Fruit fly (Drosophila melanogaster) whole organism, embryonic: ENCODE data around the gene Cpr23B.

ENCODE experiments used
- Atf6 ChIP-seq: fragments of 200-800 bp; sonication (Bioruptor generic); IDR thresholded peaks from 2 replicates; pipeline ENCODE4 v1.3.6; 2022; ENCODE audit warnings: missing biosample characterization, missing genetic modification characterization
- BtbVII ChIP-seq: fragments of 200-800 bp; sonication (Bioruptor generic); optimal IDR thresholded peaks from 3 replicates; lab custom pipeline; 2017; ENCODE audit warnings: missing biosample characterization, mild to moderate bottlenecking, missing genetic modification characterization
- CG10267 ChIP-seq: fragments of 200-800 bp; sonication (Bioruptor generic); optimal IDR thresholded peaks from 2 replicates; lab custom pipeline; 2018; ENCODE audit warnings: missing biosample characterization, mild to moderate bottlenecking, missing genetic modification characterization, moderate library complexity
- CG12071 ChIP-seq: fragments of 200-800 bp; sonication (Bioruptor generic); optimal IDR thresholded peaks from 3 replicates; lab custom pipeline; 2018; ENCODE audit warnings: missing biosample characterization, mild to moderate bottlenecking, missing genetic modification characterization
- CG12744 ChIP-seq: fragments of 200-800 bp; sonication (Bioruptor generic); optimal IDR thresholded peaks from 2 replicates; lab custom pipeline; 2016; ENCODE audit warnings: missing biosample characterization, missing genetic modification characterization
- CG13775 ChIP-seq: fragments of 200-800 bp; sonication (Bioruptor generic); optimal IDR thresholded peaks from 3 replicates; lab custom pipeline; 2017; ENCODE audit warnings: missing biosample characterization, mild to moderate bottlenecking, missing genetic modification characterization
- CG14965 ChIP-seq: fragments of 200-800 bp; sonication (Bioruptor generic); optimal IDR thresholded peaks from 2 replicates; lab custom pipeline; 2016; ENCODE audit warnings: missing biosample characterization, missing genetic modification characterization, borderline replicate concordance
- CG15073 ChIP-seq: fragments of 200-800 bp; sonication (Bioruptor generic); optimal IDR thresholded peaks from 2 replicates; lab custom pipeline; 2016; ENCODE audit warnings: missing biosample characterization, missing genetic modification characterization
- CG15479 ChIP-seq: fragments of 200-800 bp; sonication (Bioruptor generic); optimal IDR thresholded peaks from 3 replicates; lab custom pipeline; 2019; ENCODE audit warnings: missing biosample characterization, mild to moderate bottlenecking, missing genetic modification characterization, moderate library complexity
- CG15601 ChIP-seq: fragments of 200-800 bp; sonication (Bioruptor generic); optimal IDR thresholded peaks from 3 replicates; lab custom pipeline; 2019; ENCODE audit warnings: missing biosample characterization, mild to moderate bottlenecking, missing genetic modification characterization, moderate library complexity
- CG15696 ChIP-seq: fragments of 200-800 bp; sonication (Bioruptor generic); optimal IDR thresholded peaks from 2 replicates; lab custom pipeline; 2019; ENCODE audit warnings: missing biosample characterization, mild to moderate bottlenecking, missing genetic modification characterization, moderate library complexity
- CG16863 ChIP-seq: fragments of 200-800 bp; sonication (Bioruptor generic); optimal IDR thresholded peaks from 3 replicates; lab custom pipeline; 2016; ENCODE audit warnings: missing biosample characterization, missing genetic modification characterization
- CG17912 ChIP-seq: fragments of 200-800 bp; sonication (Bioruptor generic); optimal IDR thresholded peaks from 2 replicates; lab custom pipeline; 2018; ENCODE audit warnings: missing biosample characterization, mild to moderate bottlenecking, missing genetic modification characterization
- CG31224 ChIP-seq: fragments of 200-800 bp; sonication (Bioruptor generic); IDR thresholded peaks from 2 replicates; pipeline ENCODE4 v1.3.6; 2022; ENCODE audit warnings: missing biosample characterization, missing genetic modification characterization
- CG31365 ChIP-seq: fragments of 200-800 bp; sonication (Bioruptor generic); optimal IDR thresholded peaks from 2 replicates; lab custom pipeline; 2018; ENCODE audit warnings: missing biosample characterization, mild to moderate bottlenecking, missing genetic modification characterization
- CG31441 ChIP-seq: fragments of 200-800 bp; sonication (Bioruptor generic); IDR thresholded peaks from 2 replicates; pipeline ENCODE4 v1.3.6; 2022; ENCODE audit warnings: missing biosample characterization, missing genetic modification characterization
- CG6854 ChIP-seq: fragments of 200-800 bp; sonication (Bioruptor generic); optimal IDR thresholded peaks from 3 replicates; lab custom pipeline; 2017; ENCODE audit warnings: missing biosample characterization, mild to moderate bottlenecking, missing genetic modification characterization
- CG7963 ChIP-seq: fragments of 200-800 bp; sonication (Bioruptor generic); IDR thresholded peaks from 3 replicates; pipeline ENCODE4 v1.3.6; 2022; ENCODE audit warnings: missing biosample characterization, missing genetic modification characterization; ENCODE audit not compliant: partially characterized antibody
- CHES-1-like ChIP-seq: fragments of 200-800 bp; sonication (Bioruptor generic); optimal IDR thresholded peaks from 2 replicates; lab custom pipeline; 2016; ENCODE audit warnings: missing biosample characterization, missing genetic modification characterization
- Dad ChIP-seq: fragments of 200-800 bp; sonication (Bioruptor generic); optimal IDR thresholded peaks from 3 replicates; lab custom pipeline; 2016; ENCODE audit warnings: missing biosample characterization, missing genetic modification characterization
- Dek ChIP-seq: fragments of 200-800 bp; sonication (Bioruptor generic); optimal IDR thresholded peaks from 3 replicates; lab custom pipeline; 2019; ENCODE audit warnings: missing biosample characterization, mild to moderate bottlenecking, missing genetic modification characterization, moderate library complexity
- ERR ChIP-seq: fragments of 200-800 bp; sonication (Bioruptor generic); optimal IDR thresholded peaks from 2 replicates; lab custom pipeline; 2016; ENCODE audit warnings: missing biosample characterization, missing genetic modification characterization
- Fer2 ChIP-seq: fragments of 200-800 bp; sonication (Bioruptor generic); optimal IDR thresholded peaks from 2 replicates; lab custom pipeline; 2018; ENCODE audit warnings: missing biosample characterization, mild to moderate bottlenecking, missing genetic modification characterization, moderate library complexity
- HLH54F ChIP-seq: fragments of 200-800 bp; sonication (Bioruptor generic); optimal IDR thresholded peaks from 3 replicates; lab custom pipeline; 2016; ENCODE audit warnings: missing biosample characterization, missing genetic modification characterization
- Mad ChIP-seq: fragments of 200-800 bp; sonication (Bioruptor generic); optimal IDR thresholded peaks from 2 replicates; lab custom pipeline; 2016; ENCODE audit warnings: missing biosample characterization, missing genetic modification characterization
- Nf-YC ChIP-seq: fragments of 200-800 bp; optimal IDR thresholded peaks from 3 replicates; lab custom pipeline; 2019; ENCODE audit warnings: missing biosample characterization, mild to moderate bottlenecking, missing genetic modification characterization, moderate library complexity
- NfI ChIP-seq: fragments of 200-800 bp; sonication (Bioruptor generic); optimal IDR thresholded peaks from 3 replicates; lab custom pipeline; 2018; ENCODE audit warnings: missing biosample characterization, mild to moderate bottlenecking, missing genetic modification characterization, moderate library complexity
- PHDP ChIP-seq: fragments of 200-800 bp; sonication (Bioruptor generic); optimal IDR thresholded peaks from 3 replicates; lab custom pipeline; 2018; ENCODE audit warnings: missing biosample characterization, mild to moderate bottlenecking, missing genetic modification characterization, moderate library complexity
- YL-1 ChIP-seq: fragments of 200-800 bp; sonication (Bioruptor generic); optimal IDR thresholded peaks from 3 replicates; lab custom pipeline; 2017; ENCODE audit warnings: missing biosample characterization, mild to moderate bottlenecking, missing genetic modification characterization
- al ChIP-seq: fragments of 200-800 bp; sonication (Bioruptor generic); IDR thresholded peaks from 2 replicates; pipeline ENCODE4 v1.3.6; 2022; ENCODE audit warnings: missing biosample characterization, missing genetic modification characterization
- aop ChIP-seq: fragments of 200-800 bp; sonication (Bioruptor generic); IDR thresholded peaks from 2 replicates; pipeline ENCODE4 v1.3.6; 2022; ENCODE audit warnings: missing biosample characterization, missing genetic modification characterization
- bowl ChIP-seq: fragments of 200-800 bp; sonication (Bioruptor generic); IDR thresholded peaks from 2 replicates; pipeline ENCODE4 v1.3.6; 2022; ENCODE audit warnings: missing biosample characterization, missing genetic modification characterization
- crp ChIP-seq, 2 experiments: fragments of 200-800 bp; sonication (Bioruptor generic); optimal IDR thresholded peaks; 2 replicates in 1 of 2; 3 replicates in 1 of 2; lab custom pipeline; 2017; ENCODE audit warnings: missing biosample characterization in 2 of 2, missing genetic modification characterization in 2 of 2, mild to moderate bottlenecking in 1 of 2, moderate library complexity in 1 of 2
- dmrt11E ChIP-seq: fragments of 200-800 bp; sonication (Bioruptor generic); optimal IDR thresholded peaks from 3 replicates; lab custom pipeline; 2018; ENCODE audit warnings: missing biosample characterization, mild to moderate bottlenecking, missing genetic modification characterization, moderate library complexity
- ems ChIP-seq: fragments of 200-800 bp; sonication (Bioruptor generic); optimal IDR thresholded peaks from 3 replicates; lab custom pipeline; 2016; ENCODE audit warnings: missing biosample characterization, missing genetic modification characterization
- eve ChIP-seq, 2 experiments: fragments of >200 bp; optimal IDR thresholded peaks; 2 replicates each; lab custom pipeline; 2017; ENCODE audit warnings: missing biosample characterization in 2 of 2, missing genetic modification characterization in 2 of 2
- gt ChIP-seq: fragments of 200-800 bp; sonication (Bioruptor generic); IDR thresholded peaks from 2 replicates; pipeline ENCODE4 v1.3.6; 2022; ENCODE audit warnings: missing biosample characterization, missing genetic modification characterization
- ham ChIP-seq: fragments of 200-800 bp; sonication (Bioruptor generic); IDR thresholded peaks from 2 replicates; pipeline ENCODE4 v1.3.6; 2022; ENCODE audit warnings: missing biosample characterization, missing genetic modification characterization
- insv ChIP-seq, 2 experiments: fragments of 200-800 bp; sonication (Bioruptor generic); optimal IDR thresholded peaks; 3 replicates each; lab custom pipeline; 2016 to 2018; ENCODE audit warnings: missing biosample characterization in 2 of 2, missing genetic modification characterization in 2 of 2
- lmd ChIP-seq: fragments of 200-800 bp; sonication (Bioruptor generic); IDR thresholded peaks from 2 replicates; pipeline ENCODE4 v1.3.6; 2022; ENCODE audit warnings: missing biosample characterization, missing genetic modification characterization
- mam ChIP-seq: fragments of 200-800 bp; sonication (Bioruptor generic); optimal IDR thresholded peaks from 3 replicates; lab custom pipeline; 2016; ENCODE audit warnings: missing biosample characterization, missing genetic modification characterization
- pum ChIP-seq: fragments of 200-800 bp; sonication (Bioruptor generic); optimal IDR thresholded peaks from 2 replicates; lab custom pipeline; 2016; ENCODE audit warnings: missing biosample characterization, missing genetic modification characterization
- pzg ChIP-seq: fragments of 200-800 bp; sonication (Bioruptor generic); optimal IDR thresholded peaks from 3 replicates; lab custom pipeline; 2018; ENCODE audit warnings: missing biosample characterization, mild to moderate bottlenecking, missing genetic modification characterization, moderate library complexity
- rib ChIP-seq: fragments of 200-800 bp; sonication (Bioruptor generic); IDR thresholded peaks from 2 replicates; pipeline ENCODE4 v1.3.6; 2022; ENCODE audit warnings: missing biosample characterization, missing genetic modification characterization
- salm ChIP-seq: fragments of 200-800 bp; sonication (Bioruptor generic); optimal IDR thresholded peaks from 2 replicates; lab custom pipeline; 2018; ENCODE audit warnings: missing biosample characterization, mild to moderate bottlenecking, missing genetic modification characterization
- slou ChIP-seq: fragments of 200-800 bp; sonication (Bioruptor generic); optimal IDR thresholded peaks from 3 replicates; lab custom pipeline; 2016; ENCODE audit warnings: missing biosample characterization, missing genetic modification characterization
- stwl ChIP-seq: fragments of 200-800 bp; sonication (Bioruptor generic); optimal IDR thresholded peaks from 3 replicates; lab custom pipeline; 2018; ENCODE audit warnings: missing biosample characterization, mild to moderate bottlenecking, missing genetic modification characterization, moderate library complexity
- toy ChIP-seq: fragments of 200-800 bp; sonication (Bioruptor generic); IDR thresholded peaks from 2 replicates; pipeline ENCODE4 v1.3.6; 2022; ENCODE audit warnings: missing biosample characterization, missing genetic modification characterization
- z ChIP-seq: fragments of 200-800 bp; sonication (Bioruptor generic); IDR thresholded peaks from 3 replicates; pipeline ENCODE4 v1.3.6; 2022; ENCODE audit warnings: missing biosample characterization, missing genetic modification characterization
- zfh2 ChIP-seq: fragments of 200-800 bp; sonication (Bioruptor generic); optimal IDR thresholded peaks from 2 replicates; lab custom pipeline; 2016; ENCODE audit warnings: missing biosample characterization, missing genetic modification characterization

Gene Cpr23B

DNA sequence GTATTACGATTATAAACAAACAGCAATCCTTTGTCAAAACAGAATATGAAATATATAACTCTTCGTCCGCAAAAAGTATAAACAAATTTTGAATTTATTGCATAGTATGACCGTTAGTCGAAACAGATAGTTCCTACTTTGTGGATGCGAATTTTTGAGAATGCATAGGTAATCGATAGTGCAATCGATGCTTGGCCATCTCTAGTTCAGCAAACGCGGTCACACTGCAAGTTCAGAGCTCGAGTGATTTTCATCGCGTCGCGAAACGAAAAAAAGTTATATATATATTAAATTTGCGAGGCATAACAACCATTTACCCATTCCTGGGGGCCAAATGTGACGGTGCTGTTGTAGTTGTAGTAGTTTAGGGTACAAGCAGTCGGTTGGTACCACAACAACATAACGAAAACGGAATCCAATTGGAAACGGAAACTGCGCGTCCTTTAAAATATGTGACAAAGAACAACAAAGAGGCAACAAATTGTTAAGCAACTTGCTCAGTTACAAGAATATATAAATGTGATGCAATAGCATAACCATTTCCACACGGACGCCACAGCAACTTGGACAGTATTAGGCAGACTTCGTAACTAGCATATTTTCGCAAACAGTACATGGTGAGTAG lies 18.9 kb downstream of the Cpr23B start, which contains the start of gene CG2991 (continued):
- peak; percentile 69 for TF ChIP-seq CG10267 (tag; lab: Kevin White, UChicago)
- TF ChIP-seq PHDP (tag; lab: Kevin White, UChicago), result peak; percentile 4
- TF ChIP-seq toy, result no peak
- peak in 1 of 2 experiments; percentile 97 for TF ChIP-seq insv (GFP tag; optimal IDR thresholded peaks at IDR 0.05; lab: Kevin White, UChicago)
- TF ChIP-seq CG31441, result peak; percentile 33; the same call in 1 of the 2 replicates
- no peak for TF ChIP-seq CG13775
- TF ChIP-seq HLH54F (GFP tag; lab: Kevin White, UChicago), result peak; percentile 16
- TF ChIP-seq Fer2 (tag; lab: Kevin White, UChicago), result no peak
- peak; percentile 84 for TF ChIP-seq stwl (tag; lab: Kevin White, UChicago)
- TF ChIP-seq ems (GFP tag; lab: Kevin White, UChicago), result no peak
- TF ChIP-seq CHES-1-like, result peak; percentile 45
- TF ChIP-seq eve (GFP tag; optimal IDR thresholded peaks at IDR 0.05; lab: Kevin White, UChicago), result no peak
- TF ChIP-seq pum, result no peak
- peak; percentile 3 for TF ChIP-seq CG31365
- TF ChIP-seq CG15601 (tag; lab: Kevin White, UChicago), result peak; percentile 35
- TF ChIP-seq CG14965 (GFP tag; lab: Kevin White, UChicago), result no peak
- TF ChIP-seq z (GFP tag; lab: Robert Waterston, UW), result 0 out of 3 replicates have a peak, but pooled peaks have one; percentile 29
- no peak for TF ChIP-seq CG15073
- peak; percentile 29 for TF ChIP-seq BtbVII (GFP tag; lab: Kevin White, UChicago)
- TF ChIP-seq pzg (GFP tag; lab: Kevin White, UChicago), result peak; percentile 97
- TF ChIP-seq lmd (GFP tag; lab: Robert Waterston, UW), result no peak
- TF ChIP-seq bowl (GFP tag; lab: Robert Waterston, UW), result no peak
- TF ChIP-seq YL-1 (GFP tag; lab: Kevin White, UChicago), result peak; percentile 69
- no peak for TF ChIP-seq Atf6 (GFP tag; lab: Robert Waterston, UW)
- TF ChIP-seq ham (GFP tag; lab: Robert Waterston, UW), result no peak
- TF ChIP-seq Dad, result no peak
- TF ChIP-seq CG15479 (GFP tag; lab: Kevin White, UChicago), result no peak
- no peak for TF ChIP-seq slou
- peak; percentile 3 for TF ChIP-seq zfh2
- peak; percentile 38; the same call in 1 of the 2 replicates for TF ChIP-seq rib
- no peak for TF ChIP-seq salm
- TF ChIP-seq ERR (GFP tag; lab: Kevin White, UChicago), result peak; percentile 51
- TF ChIP-seq al (GFP tag; lab: Robert Waterston, UW), result no peak
- TF ChIP-seq CG16863 (GFP tag; lab: Kevin White, UChicago), result no peak
- peak; percentile 13 for TF ChIP-seq dmrt11E
- peak; percentile 61 for TF ChIP-seq Dek
- TF ChIP-seq CG12071 (GFP tag; lab: Kevin White, UChicago), result no peak
- TF ChIP-seq crp (GFP tag; optimal IDR thresholded peaks at IDR 0.05; lab: Kevin White, UChicago), result no peak
- TF ChIP-seq NfI (GFP tag; lab: Kevin White, UChicago), result peak; percentile 26
- TF ChIP-seq CG17912, result no peak
- peak; percentile 58 for TF ChIP-seq Nf-YC (tag; lab: Kevin White, UChicago)
- TF ChIP-seq CG7963 (GFP tag; lab: Robert Waterston, UW), result peak; percentile 70; the same call in 2 of the 3 replicates
- peak; percentile 63 for TF ChIP-seq Mad (GFP tag; lab: Kevin White, UChicago)
- no peak for TF ChIP-seq gt (GFP tag; lab: Robert Waterston, UW)
- peak; percentile 9 for TF ChIP-seq CG15696
- TF ChIP-seq CG12744, result no peak
- peak; percentile 54 for TF ChIP-seq mam
- no peak for TF ChIP-seq CG6854
- TF ChIP-seq CG31224 (GFP tag; lab: Robert Waterston, UW), result no peak
- no peak for TF ChIP-seq aop (GFP tag; lab: Robert Waterston, UW)
